Worm (Caenorhabditis elegans): ENCODE measurements around the gene oac-58.

DNA sequence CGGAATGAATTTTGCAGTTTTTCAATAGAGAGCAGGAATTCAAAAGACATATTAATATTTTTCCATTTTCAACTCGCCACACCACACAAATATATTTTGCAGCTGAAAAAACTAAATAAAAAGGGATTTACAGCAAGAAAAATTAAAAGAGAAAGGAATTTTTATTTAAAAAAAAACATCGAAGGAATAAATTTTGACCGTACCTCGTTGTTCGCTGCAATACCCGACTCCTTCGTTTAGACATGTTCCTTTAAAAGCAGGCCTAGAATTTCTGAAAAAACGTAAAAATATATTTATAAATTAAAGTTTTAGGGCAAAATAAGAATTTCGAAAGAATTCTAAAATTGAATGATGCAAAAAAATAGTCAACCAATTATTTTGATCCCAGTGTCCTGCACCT lies 24.3 kb upstream of the oac-58 start, which contains the start of gene F19B6.1:
- no peak for TF ChIP-seq dao-5 (tag; optimal IDR thresholded peaks at IDR 0.05)
- no peak for TF ChIP-seq him-1 (tag; optimal IDR thresholded peaks at IDR 0.05)
- no peak for TF ChIP-seq W03F9.2 (tag; optimal IDR thresholded peaks at IDR 0.05)
